Fruit fly (Drosophila melanogaster) whole organism: ENCODE data around the gene CG45089.

Source experiments
- CG8478 ChIP-seq: fragments of >200 bp; optimal IDR thresholded peaks from 2 replicates; lab custom pipeline; 2018; ENCODE audit warnings: inconsistent platforms
- EcR ChIP-seq, 2 experiments: fragments of >200 bp; optimal IDR thresholded peaks; 2 replicates each; lab custom pipeline; 2017; ENCODE audit warnings: missing biosample characterization in 2 of 2, missing genetic modification characterization in 2 of 2, missing genetic modification reagents in 2 of 2
- pan ChIP-seq: fragments of >200 bp; optimal IDR thresholded peaks from 2 replicates; lab custom pipeline; 2017

DNA sequence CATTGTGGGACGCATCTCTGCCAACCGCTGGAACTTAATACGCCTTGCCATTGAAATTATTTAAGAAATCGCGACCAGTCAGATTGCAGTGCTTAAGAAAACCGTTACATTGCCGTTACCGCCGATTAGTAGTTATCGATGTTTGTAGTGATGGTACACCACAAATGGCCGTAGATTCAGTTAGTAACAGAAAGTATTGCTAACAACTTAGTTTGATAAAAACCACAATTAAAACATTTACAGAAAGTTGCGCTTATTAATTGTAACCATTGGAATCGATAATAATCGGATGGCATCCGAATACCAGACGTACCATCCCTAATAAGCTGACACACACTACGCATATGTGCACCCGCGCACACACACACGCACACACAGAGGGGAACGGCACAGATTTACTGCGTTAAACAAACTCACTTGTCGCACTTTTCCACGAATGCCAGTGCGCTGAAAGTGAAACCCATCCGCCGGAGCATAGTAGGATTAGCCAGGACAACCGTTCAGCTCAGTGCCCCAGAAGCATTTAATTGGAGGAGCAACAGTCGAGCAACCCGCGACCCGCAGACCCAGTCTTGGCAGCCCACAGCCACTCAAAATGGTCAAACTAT is 26.6 kb upstream of the CG45089 start, which contains the start of the genes hdm and Ykt6:
- no peak for TF ChIP-seq pan (lab: Kevin White, UChicago)
- TF ChIP-seq EcR (GFP tag; optimal IDR thresholded peaks at IDR 0.05; lab: Kevin White, UChicago) = no peak
- TF ChIP-seq CG8478 (lab: Kevin White, UChicago) = no peak
